Worm (Caenorhabditis elegans): Measurements from ENCODE around the gene gon-4.

ce11 chrIV:10157034-10157433, 40.6 kb upstream of the gon-4 start:
- TF ChIP-seq unc-3 (GFP tag; conservative IDR thresholded peaks at IDR 0.05) (no peak), unc-3 (tag; optimal IDR thresholded peaks at IDR 0.05) (no peak), pqm-1 (tag; optimal IDR thresholded peaks at IDR 0.05) (no peak), npax-4 (tag; optimal IDR thresholded peaks at IDR 0.05) (no peak), gmeb-2 (tag; optimal IDR thresholded peaks at IDR 0.05) (no peak), sox-4 (tag; optimal IDR thresholded peaks at IDR 0.05) (no peak), mec-3 (tag; optimal IDR thresholded peaks at IDR 0.05; ENCODE audit: borderline replicate concordance) (no peak), hlh-15 (tag; optimal IDR thresholded peaks at IDR 0.05) (no peak), hlh-6 (tag; optimal IDR thresholded peaks at IDR 0.05) (no peak), tbx-7 (tag; optimal IDR thresholded peaks at IDR 0.05) (no peak), pha-4 (tag; optimal IDR thresholded peaks at IDR 0.05) (no peak), hlh-13 (GFP tag; optimal IDR thresholded peaks at IDR 0.05) (no peak), fkh-10 (GFP tag; optimal IDR thresholded peaks at IDR 0.05) (no peak), ceh-9 (tag; optimal IDR thresholded peaks at IDR 0.05) (no peak), ama-1 (optimal IDR thresholded peaks at IDR 0.05) (no peak)

Measured in whole organism, late embryonic.